Fruit fly (Drosophila melanogaster): ENCODE measurements around the gene ed.
A peak's percentile ranks its signal among the peaks of the same experiment; 100 is the strongest.

Gene ed

DNA sequence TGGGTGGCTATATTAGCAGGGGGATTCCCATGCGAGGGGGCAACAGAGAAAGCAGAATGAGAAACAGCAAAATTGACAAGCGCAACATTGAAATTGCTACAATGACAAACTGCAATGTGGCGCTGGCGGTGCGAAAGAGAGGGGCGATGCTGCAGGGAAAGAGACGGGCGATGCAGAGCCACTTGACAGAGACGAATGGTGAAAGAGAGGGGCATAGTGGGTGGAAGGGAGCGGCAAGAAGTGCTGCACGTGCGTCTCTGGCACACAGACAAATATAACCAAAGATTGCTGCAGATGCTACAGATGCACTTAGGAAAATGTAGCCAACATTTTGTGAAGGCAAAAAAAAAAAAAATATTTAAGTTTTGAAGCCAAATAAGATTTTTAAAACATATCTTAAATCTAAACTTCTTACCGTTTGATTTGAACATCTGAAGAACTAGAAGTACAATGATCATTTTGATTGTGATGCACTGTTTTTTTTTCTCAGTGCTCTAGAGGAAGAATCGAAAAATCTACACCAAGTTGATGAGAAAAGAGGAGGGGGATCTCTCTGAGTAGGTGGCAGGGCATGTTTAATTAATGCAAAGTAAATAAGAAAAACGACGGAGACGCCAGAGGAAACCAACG, 14.1 kb downstream of the ed start (continued):
- no peak for TF ChIP-seq Ets97D (GFP tag; optimal IDR thresholded peaks at IDR 0.05)
- peak; percentile 9 for TF ChIP-seq CG1603 (tag; optimal IDR thresholded peaks at IDR 0.05)
- peak; percentile 53 for TF ChIP-seq fd96Cb (tag; optimal IDR thresholded peaks at IDR 0.05)
- peak; percentile 35 for TF ChIP-seq CG30431 (GFP tag; optimal IDR thresholded peaks at IDR 0.05)
- peak; percentile 17 for TF ChIP-seq CG3065 (GFP tag; optimal IDR thresholded peaks at IDR 0.05)
- peak; percentile 69 for TF ChIP-seq wor (GFP tag; IDR thresholded peaks at IDR 0.05)
- TF ChIP-seq E2f2 (GFP tag; IDR thresholded peaks at IDR 0.05): peak; percentile 26; the same call in 1 of the 2 replicates
- peak; percentile 64 for TF ChIP-seq CG4707 (GFP tag; optimal IDR thresholded peaks at IDR 0.05)
- no peak for TF ChIP-seq insv (GFP tag; optimal IDR thresholded peaks at IDR 0.05)
- TF ChIP-seq CG10431 (GFP tag; optimal IDR thresholded peaks at IDR 0.05): peak; percentile 18
- peak; percentile 82 for TF ChIP-seq CG17829 (tag; optimal IDR thresholded peaks at IDR 0.05)
- TF ChIP-seq rib (GFP tag; IDR thresholded peaks at IDR 0.05): no peak
- peak; percentile 7 for TF ChIP-seq CG18476 (GFP tag; optimal IDR thresholded peaks at IDR 0.05)
- TF ChIP-seq Fer1 (GFP tag; optimal IDR thresholded peaks at IDR 0.05): no peak
- TF ChIP-seq CG10654 (GFP tag; optimal IDR thresholded peaks at IDR 0.05): peak; percentile 28
- no peak for TF ChIP-seq CG15514 (GFP tag; optimal IDR thresholded peaks at IDR 0.05)
- TF ChIP-seq Nf-YC (tag; optimal IDR thresholded peaks at IDR 0.05): no peak
- TF ChIP-seq bbx (GFP tag; IDR thresholded peaks at IDR 0.05; ENCODE audit: partially characterized antibody): no peak
- TF ChIP-seq Awh (GFP tag; IDR thresholded peaks at IDR 0.05): peak; percentile 58; the same call in 1 of the 2 replicates
- TF ChIP-seq Chrac-16 (GFP tag; optimal IDR thresholded peaks at IDR 0.05): peak; percentile 66
- TF ChIP-seq gt (GFP tag; IDR thresholded peaks at IDR 0.05): no peak
- peak; percentile 79 for TF ChIP-seq CG8388 (GFP tag; optimal IDR thresholded peaks at IDR 0.05)
- TF ChIP-seq gcm (GFP tag; optimal IDR thresholded peaks at IDR 0.05): peak; percentile 50
- TF ChIP-seq CG11093 (GFP tag; IDR thresholded peaks at IDR 0.05): 0 out of 3 replicates have a peak, but pooled peaks have one; percentile 36
- TF ChIP-seq Dref (GFP tag; IDR thresholded peaks at IDR 0.05): no peak
- TF ChIP-seq NFAT (GFP tag; IDR thresholded peaks at IDR 0.05): no peak
- peak; percentile 51 for TF ChIP-seq tin (GFP tag; optimal IDR thresholded peaks at IDR 0.05)
- TF ChIP-seq Ssrp (tag; optimal IDR thresholded peaks at IDR 0.05): peak; percentile 73
- TF ChIP-seq pb (GFP tag; optimal IDR thresholded peaks at IDR 0.05): no peak
- TF ChIP-seq CG9437 (GFP tag; optimal IDR thresholded peaks at IDR 0.05): peak; percentile 33
- no peak for TF ChIP-seq amos (GFP tag; IDR thresholded peaks at IDR 0.05; ENCODE audit: partially characterized antibody)
- TF ChIP-seq twi (tag; optimal IDR thresholded peaks at IDR 0.05): peak; percentile 64
- no peak for TF ChIP-seq CG4282 (GFP tag; optimal IDR thresholded peaks at IDR 0.05)
- TF ChIP-seq CG9727 (GFP tag; optimal IDR thresholded peaks at IDR 0.05): peak; percentile 69
- no peak for TF ChIP-seq dimm (GFP tag; IDR thresholded peaks at IDR 0.05)
- peak; percentile 76 for TF ChIP-seq unpg (GFP tag; optimal IDR thresholded peaks at IDR 0.05)
- TF ChIP-seq pita (GFP tag; optimal IDR thresholded peaks at IDR 0.05): no peak
- no peak for TF ChIP-seq CG43689 (GFP tag; IDR thresholded peaks at IDR 0.05)
- TF ChIP-seq ttk (GFP tag; IDR thresholded peaks at IDR 0.05): peak; percentile 53; the same call in 1 of the 2 replicates
- no peak for TF ChIP-seq fru (optimal IDR thresholded peaks at IDR 0.05)
- TF ChIP-seq Gsc (GFP tag; IDR thresholded peaks at IDR 0.05): 0 out of 2 replicates have a peak, but pooled peaks have one; percentile 15
- TF ChIP-seq H2.0 (GFP tag; IDR thresholded peaks at IDR 0.05): peak; percentile 53; the same call in 1 of the 2 replicates
- TF ChIP-seq jing (GFP tag; optimal IDR thresholded peaks at IDR 0.05): no peak
- no peak for TF ChIP-seq YL-1 (GFP tag; optimal IDR thresholded peaks at IDR 0.05)
- TF ChIP-seq Camta (GFP tag; optimal IDR thresholded peaks at IDR 0.05): peak; percentile 37
- no peak for TF ChIP-seq CG15011 (GFP tag; optimal IDR thresholded peaks at IDR 0.05)
- TF ChIP-seq CG10462 (GFP tag; optimal IDR thresholded peaks at IDR 0.05): peak; percentile 8
- TF ChIP-seq Hey (tag; optimal IDR thresholded peaks at IDR 0.05): no peak
- TF ChIP-seq org-1 (GFP tag; optimal IDR thresholded peaks at IDR 0.05): peak; percentile 2
- TF ChIP-seq Six4 (GFP tag; optimal IDR thresholded peaks at IDR 0.05): peak; percentile 26
- peak; percentile 67 for TF ChIP-seq jumu (GFP tag; optimal IDR thresholded peaks at IDR 0.05)
